Worm (Caenorhabditis elegans) whole organism, early embryonic: ENCODE data around the gene K02E7.7.

Experiments
- ama-1 ChIP-seq: fragments of 150-350 bp; optimal IDR thresholded peaks from 2 replicates; lab custom pipeline; 2014
- ceh-13 ChIP-seq: fragments of 200-800 bp; sonication (Bioruptor generic); optimal IDR thresholded peaks from 2 replicates; lab custom pipeline; 2018; ENCODE audit warnings: mild to moderate bottlenecking, missing genetic modification characterization, missing compliant biosample characterization
- flt-1 ChIP-seq: fragments of 200-800 bp; sonication (Bioruptor generic); IDR thresholded peaks from 2 replicates; pipeline ENCODE4 v1.3.6; 2022; ENCODE audit warnings: missing genetic modification characterization, missing compliant biosample characterization
- scrt-1 ChIP-seq: fragments of 200-800 bp; sonication (Bioruptor generic); IDR thresholded peaks from 2 replicates; pipeline ENCODE4 v1.3.6; 2022; ENCODE audit warnings: missing genetic modification characterization, missing compliant biosample characterization

DNA sequence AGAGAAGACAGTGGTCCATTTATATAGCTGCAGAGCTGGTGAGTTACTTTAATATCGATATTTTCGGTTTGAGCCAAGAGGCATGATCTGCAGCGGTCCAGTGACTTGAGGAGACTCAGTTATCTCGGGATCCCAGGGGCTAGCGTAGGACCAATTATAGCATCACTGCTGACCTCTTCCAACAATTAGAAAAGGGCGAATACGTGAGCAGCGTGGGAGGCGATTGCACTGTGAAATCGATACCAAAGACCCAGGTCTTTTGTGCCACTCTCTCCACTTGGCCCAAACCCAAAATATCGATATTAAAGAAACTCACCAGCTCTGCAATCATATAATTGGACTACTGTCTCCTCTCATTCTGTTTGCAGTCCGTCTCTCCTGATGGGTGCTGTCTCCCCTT, 5.0 kb upstream of the K02E7.7 start, which contains the start of gene fbxb-40:
- no peak for TF ChIP-seq ceh-13
- TF ChIP-seq ama-1 (lab: Kevin White, UChicago) = no peak
- no peak for TF ChIP-seq flt-1
- no peak for TF ChIP-seq scrt-1 (GFP tag; lab: Robert Waterston, UW)
